Worm (Caenorhabditis elegans): Measurements from ENCODE around the gene F54D12.7.

ce11 chrII:1357905-1358304 lies 27.3 kb downstream of the F54D12.7 start, which contains the start of gene C13A10.2:
- TF ChIP-seq hlh-6 (tag; optimal IDR thresholded peaks at IDR 0.05) (no peak), ceh-14 (tag; optimal IDR thresholded peaks at IDR 0.05) (no peak), hlh-30 (tag; optimal IDR thresholded peaks at IDR 0.05; ENCODE audit: insufficient read depth) (no peak), ama-1 (optimal IDR thresholded peaks at IDR 0.05) (no peak), elt-2 (tag; optimal IDR thresholded peaks at IDR 0.05) (no peak), ztf-16 (tag; optimal IDR thresholded peaks at IDR 0.05) (no peak), ceh-19 (GFP tag; optimal IDR thresholded peaks at IDR 0.05) (no peak), ceh-2 (tag; optimal IDR thresholded peaks at IDR 0.05) (no peak), pat-9 (tag; optimal IDR thresholded peaks at IDR 0.05) (no peak)

Data from whole organism, late embryonic.